Worm (Caenorhabditis elegans) whole organism, L1 larva: ENCODE results near the gene T19B10.5.

ENCODE experiments used
- lin-39 ChIP-seq: fragments of 150-350 bp; optimal IDR thresholded peaks from 2 replicates; lab custom pipeline; 2014; ENCODE audit warnings: missing biosample characterization, missing genetic modification reagents, missing genetic modification characterization
- zip-4 ChIP-seq: fragments of 200-800 bp; sonication (Bioruptor generic); optimal IDR thresholded peaks from 2 replicates; lab custom pipeline; 2018; ENCODE audit warnings: mild to moderate bottlenecking, missing genetic modification characterization, moderate library complexity, missing compliant biosample characterization

DNA sequence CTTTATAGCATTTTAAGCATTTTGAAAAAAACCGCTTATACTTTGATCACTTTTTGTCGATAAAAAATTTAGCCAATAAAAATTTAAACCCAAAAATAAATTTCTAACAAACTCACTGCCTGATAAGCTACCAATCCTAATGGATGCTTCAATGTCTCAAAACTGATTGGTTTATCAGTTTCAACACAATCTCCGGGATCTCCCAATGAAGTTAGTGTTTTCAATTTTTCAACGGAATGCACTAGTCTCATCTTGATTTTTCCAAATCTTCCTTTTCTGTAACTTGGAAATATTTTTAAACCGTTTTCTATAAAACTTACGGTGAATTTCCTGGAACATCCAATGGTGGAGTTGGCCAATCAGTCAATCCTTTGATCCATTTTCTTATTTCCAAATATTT, 10.8 kb upstream of the T19B10.5 start:
- TF ChIP-seq zip-4, result no peak
- no peak for TF ChIP-seq lin-39
